Worm (Caenorhabditis elegans): ENCODE measurements around the gene C49F8.1.

Gene C49F8.1

ce11 chrX:13359800-13360199, 5.0 kb downstream of the C49F8.1 start (continued):
- TF ChIP-seq nhr-76 (tag; optimal IDR thresholded peaks at IDR 0.05) (no peak), mxl-3 (GFP tag; optimal IDR thresholded peaks at IDR 0.05) (peak; percentile 79), zfp-3 (GFP tag; conservative IDR thresholded peaks at IDR 0.05) (no peak), Y5F2A.4 (GFP tag; optimal IDR thresholded peaks at IDR 0.05) (no peak), hmg-1.1 (GFP tag; IDR thresholded peaks at IDR 0.05) (no peak), gei-8 (GFP tag; optimal IDR thresholded peaks at IDR 0.05) (no peak), mxl-2 (GFP tag; conservative IDR thresholded peaks at IDR 0.05) (peak; percentile 93), F37D6.2 (tag; optimal IDR thresholded peaks at IDR 0.05) (no peak), F49E8.2 (tag; optimal IDR thresholded peaks at IDR 0.05; ENCODE audit: borderline replicate concordance) (no peak), saeg-2 (GFP tag; IDR thresholded peaks at IDR 0.05) (no peak), zag-1 (tag; optimal IDR thresholded peaks at IDR 0.05) (no peak), mep-1 (tag; optimal IDR thresholded peaks at IDR 0.05) (no peak), mes-2 (tag; optimal IDR thresholded peaks at IDR 0.05; ENCODE audit: poor library complexity, severe bottlenecking) (no peak), nhr-28 (tag; optimal IDR thresholded peaks at IDR 0.05) (peak; percentile 18), tra-1 (GFP tag; IDR thresholded peaks at IDR 0.05) (0 out of 2 replicates have a peak, but pooled peaks have one; percentile 23), F26F4.8 (GFP tag; conservative IDR thresholded peaks at IDR 0.05) (no peak), hlh-11 (tag; optimal IDR thresholded peaks at IDR 0.05) (peak; percentile 62), jun-1 (tag; optimal IDR thresholded peaks at IDR 0.05) (no peak), snpc-1.2 (GFP tag; IDR thresholded peaks at IDR 0.05) (no peak), arid-1 (GFP tag; conservative IDR thresholded peaks at IDR 0.05) (no peak), zip-11 (GFP tag; IDR thresholded peaks at IDR 0.05) (no peak), daf-8 (GFP tag; IDR thresholded peaks at IDR 0.05) (no peak), fos-1 (tag; optimal IDR thresholded peaks at IDR 0.05) (no peak), dve-1 (tag; optimal IDR thresholded peaks at IDR 0.05; ENCODE audit: insufficient read depth) (peak; percentile 67), nhr-237 (tag; optimal IDR thresholded peaks at IDR 0.05) (no peak), ceh-82 (tag; optimal IDR thresholded peaks at IDR 0.05) (no peak), ceh-44 (GFP tag; IDR thresholded peaks at IDR 0.05) (no peak), spr-3 (GFP tag; optimal IDR thresholded peaks at IDR 0.05) (no peak)

- TF ChIP-seq Y48G9A.11 (GFP tag; IDR thresholded peaks at IDR 0.05), result no peak
- TF ChIP-seq lir-3 (tag; optimal IDR thresholded peaks at IDR 0.05), result no peak
- TF ChIP-seq ceh-28 (tag; optimal IDR thresholded peaks at IDR 0.05), result no peak
- TF ChIP-seq madf-5 (GFP tag; IDR thresholded peaks at IDR 0.05), result no peak
- TF ChIP-seq duxl-1 (tag; optimal IDR thresholded peaks at IDR 0.05; ENCODE audit: poor library complexity), result peak; percentile 78
- peak; percentile 49 for TF ChIP-seq ztf-7 (tag; optimal IDR thresholded peaks at IDR 0.05)
- TF ChIP-seq skn-1 (tag; optimal IDR thresholded peaks at IDR 0.05), result no peak
- no peak for TF ChIP-seq snpc-4 (tag; optimal IDR thresholded peaks at IDR 0.05)
- TF ChIP-seq mes-2 (tag; optimal IDR thresholded peaks at IDR 0.05; ENCODE audit: poor library complexity, severe bottlenecking), result peak; percentile 23
- peak; percentile 65 for TF ChIP-seq fkh-10 (GFP tag; optimal IDR thresholded peaks at IDR 0.05)
- no peak for TF ChIP-seq dmd-9 (GFP tag; IDR thresholded peaks at IDR 0.05)
- no peak for TF ChIP-seq Y5F2A.4 (GFP tag; optimal IDR thresholded peaks at IDR 0.05)
- no peak for TF ChIP-seq pqm-1 (tag; optimal IDR thresholded peaks at IDR 0.05)
- TF ChIP-seq ces-1 (GFP tag; optimal IDR thresholded peaks at IDR 0.05), result no peak
- no peak for TF ChIP-seq Y75B8A.6 (GFP tag; IDR thresholded peaks at IDR 0.05)
- TF ChIP-seq rbr-2 (tag; optimal IDR thresholded peaks at IDR 0.05), result peak; percentile 49
- TF ChIP-seq nhr-41 (GFP tag; IDR thresholded peaks at IDR 0.05), result no peak
- TF ChIP-seq vab-7 (GFP tag; IDR thresholded peaks at IDR 0.05), result no peak
- TF ChIP-seq egl-43 (GFP tag; IDR thresholded peaks at IDR 0.05), result 0 out of 2 replicates have a peak, but pooled peaks have one; percentile 36
- TF ChIP-seq F44E2.7 (GFP tag; IDR thresholded peaks at IDR 0.05), result no peak
- no peak for TF ChIP-seq spr-1 (tag; optimal IDR thresholded peaks at IDR 0.05)
- TF ChIP-seq F10B5.3 (tag; optimal IDR thresholded peaks at IDR 0.05), result no peak
- TF ChIP-seq set-16 (GFP tag; IDR thresholded peaks at IDR 0.05), result peak; percentile 21; the same call in 1 of the 2 replicates
- no peak for TF ChIP-seq tag-97 (GFP tag; IDR thresholded peaks at IDR 0.05)
- TF ChIP-seq lin-29 (GFP tag; IDR thresholded peaks at IDR 0.05), result no peak
- no peak for TF ChIP-seq lin-15B (tag; optimal IDR thresholded peaks at IDR 0.05)
- no peak for TF ChIP-seq jun-1 (tag; optimal IDR thresholded peaks at IDR 0.05)
These were observed 6.2 kb downstream of the C49F8.1 start for ce11 chrX:13358573-13358972.

Measured in whole organism, L4 larva.